Fruit fly (Drosophila melanogaster) whole organism, embryonic: ENCODE measurements around the gene pdm2.

Experiments used
- Aef1 ChIP-seq: fragments of 200-800 bp; sonication (Bioruptor generic); IDR thresholded peaks from 3 replicates; pipeline ENCODE4 v1.3.6; 2022; ENCODE audit warnings: missing biosample characterization, missing genetic modification characterization
- CG10431 ChIP-seq: fragments of 200-800 bp; sonication (Bioruptor generic); optimal IDR thresholded peaks from 3 replicates; lab custom pipeline; 2018; ENCODE audit warnings: missing biosample characterization, mild to moderate bottlenecking, missing genetic modification characterization
- CG10654 ChIP-seq: fragments of 200-800 bp; sonication (Bioruptor generic); optimal IDR thresholded peaks from 2 replicates; lab custom pipeline; 2016; ENCODE audit warnings: missing biosample characterization, missing genetic modification characterization
- CG12299 ChIP-seq: fragments of 200-800 bp; sonication (Bioruptor generic); optimal IDR thresholded peaks from 2 replicates; lab custom pipeline; 2018; ENCODE audit warnings: missing biosample characterization, mild to moderate bottlenecking, missing genetic modification characterization
- CG12659 ChIP-seq: fragments of 200-800 bp; sonication (Bioruptor generic); optimal IDR thresholded peaks from 3 replicates; lab custom pipeline; 2017; ENCODE audit warnings: mild to moderate bottlenecking, missing biosample characterization, missing genetic modification reagents, missing genetic modification characterization
- CG13894 ChIP-seq: fragments of 200-800 bp; sonication (Bioruptor generic); optimal IDR thresholded peaks from 3 replicates; lab custom pipeline; 2018; ENCODE audit warnings: missing biosample characterization, mild to moderate bottlenecking, missing genetic modification characterization, moderate library complexity
- CG14014 ChIP-seq: fragments of 200-800 bp; sonication (Bioruptor generic); IDR thresholded peaks from 2 replicates; pipeline ENCODE4 v1.3.6; 2022; ENCODE audit warnings: missing biosample characterization, missing genetic modification characterization
- CG14050 ChIP-seq: fragments of 200-800 bp; sonication (Bioruptor generic); IDR thresholded peaks from 3 replicates; pipeline ENCODE4 v1.3.6; 2022; ENCODE audit warnings: missing biosample characterization, missing genetic modification characterization
- CG14667 ChIP-seq: fragments of 200-800 bp; sonication (Bioruptor generic); IDR thresholded peaks from 2 replicates; pipeline ENCODE4 v1.3.6; 2022; ENCODE audit warnings: missing biosample characterization, missing genetic modification characterization
- CG15479 ChIP-seq: fragments of 200-800 bp; sonication (Bioruptor generic); optimal IDR thresholded peaks from 3 replicates; lab custom pipeline; 2019; ENCODE audit warnings: missing biosample characterization, mild to moderate bottlenecking, missing genetic modification characterization, moderate library complexity
- CG17359 ChIP-seq: fragments of 200-800 bp; sonication (Bioruptor generic); optimal IDR thresholded peaks from 3 replicates; lab custom pipeline; 2018; ENCODE audit warnings: missing biosample characterization, mild to moderate bottlenecking, missing genetic modification characterization, moderate library complexity
- CG18619 ChIP-seq: fragments of 200-800 bp; sonication (Bioruptor generic); optimal IDR thresholded peaks from 3 replicates; lab custom pipeline; 2017; ENCODE audit warnings: missing biosample characterization, mild to moderate bottlenecking, missing genetic modification characterization
- CG3163 ChIP-seq: fragments of 200-800 bp; sonication (Bioruptor generic); optimal IDR thresholded peaks from 3 replicates; lab custom pipeline; 2016; ENCODE audit warnings: missing biosample characterization, missing genetic modification characterization
- CG32772 ChIP-seq: fragments of 200-800 bp; sonication (Bioruptor generic); IDR thresholded peaks from 2 replicates; pipeline ENCODE4 v1.3.6; 2022; ENCODE audit warnings: missing biosample characterization, missing genetic modification characterization
- CG33213 ChIP-seq: fragments of 200-800 bp; sonication (Bioruptor generic); optimal IDR thresholded peaks from 3 replicates; lab custom pipeline; 2016; ENCODE audit warnings: missing biosample characterization, missing genetic modification characterization
- CG7271 ChIP-seq: fragments of 200-800 bp; sonication (Bioruptor generic); optimal IDR thresholded peaks from 2 replicates; lab custom pipeline; 2018; ENCODE audit warnings: missing biosample characterization, mild to moderate bottlenecking, missing genetic modification characterization, moderate library complexity
- CG8359 ChIP-seq: fragments of 200-800 bp; sonication (Bioruptor generic); optimal IDR thresholded peaks from 2 replicates; lab custom pipeline; 2017; ENCODE audit warnings: missing biosample characterization, mild to moderate bottlenecking, missing genetic modification characterization, borderline replicate concordance
- CG9609 ChIP-seq: fragments of 200-800 bp; sonication (Bioruptor generic); optimal IDR thresholded peaks from 3 replicates; lab custom pipeline; 2016; ENCODE audit warnings: missing biosample characterization, missing genetic modification characterization
- Camta ChIP-seq: fragments of 200-800 bp; sonication (Bioruptor generic); optimal IDR thresholded peaks from 2 replicates; lab custom pipeline; 2016; ENCODE audit warnings: missing biosample characterization, missing genetic modification characterization
- D ChIP-seq, 2 experiments: fragments of 200-800 bp in 1 of 2; fragments of >200 bp in 1 of 2; sonication (Bioruptor generic) in 1 of 2; optimal IDR thresholded peaks; 2 replicates in 1 of 2; 3 replicates in 1 of 2; lab custom pipeline; 2017; ENCODE audit warnings: mild to moderate bottlenecking in 1 of 2, missing biosample characterization in 1 of 2, missing genetic modification characterization in 1 of 2, missing genetic modification reagents in 1 of 2
- Dek ChIP-seq: fragments of 200-800 bp; sonication (Bioruptor generic); optimal IDR thresholded peaks from 3 replicates; lab custom pipeline; 2019; ENCODE audit warnings: missing biosample characterization, mild to moderate bottlenecking, missing genetic modification characterization, moderate library complexity
- Dref ChIP-seq: fragments of 200-800 bp; sonication (Bioruptor generic); IDR thresholded peaks from 2 replicates; pipeline ENCODE4 v1.3.6; 2022; ENCODE audit warnings: missing biosample characterization, missing genetic modification characterization
- Fer1 ChIP-seq: fragments of 200-800 bp; sonication (Bioruptor generic); optimal IDR thresholded peaks from 2 replicates; lab custom pipeline; 2017; ENCODE audit warnings: missing biosample characterization, mild to moderate bottlenecking, missing genetic modification characterization
- H15 ChIP-seq: fragments of 200-800 bp; sonication (Bioruptor generic); IDR thresholded peaks from 3 replicates; pipeline ENCODE4 v1.3.6; 2022; ENCODE audit warnings: missing biosample characterization, missing genetic modification characterization
- Lim3 ChIP-seq: fragments of 200-800 bp; sonication (Bioruptor generic); IDR thresholded peaks from 2 replicates; pipeline ENCODE4 v1.3.6; 2022; ENCODE audit warnings: missing biosample characterization, missing genetic modification characterization
- Meics ChIP-seq: fragments of 200-800 bp; sonication (Bioruptor generic); optimal IDR thresholded peaks from 2 replicates; lab custom pipeline; 2017; ENCODE audit warnings: missing biosample characterization, mild to moderate bottlenecking, missing genetic modification characterization
- NC2α ChIP-seq: fragments of 200-800 bp; sonication (Bioruptor generic); optimal IDR thresholded peaks from 2 replicates; lab custom pipeline; 2016; ENCODE audit warnings: missing biosample characterization, missing genetic modification characterization
- Neu2 ChIP-seq: fragments of 200-800 bp; sonication (Bioruptor generic); optimal IDR thresholded peaks from 3 replicates; lab custom pipeline; 2016; ENCODE audit warnings: missing biosample characterization, missing genetic modification characterization, borderline replicate concordance
- Oli ChIP-seq: fragments of 200-800 bp; sonication (Bioruptor generic); optimal IDR thresholded peaks from 2 replicates; lab custom pipeline; 2018; ENCODE audit warnings: missing biosample characterization, mild to moderate bottlenecking, missing genetic modification characterization, moderate library complexity
- Optix ChIP-seq: fragments of 200-800 bp; sonication (Bioruptor generic); IDR thresholded peaks from 3 replicates; pipeline ENCODE4 v1.3.6; 2022; ENCODE audit warnings: missing biosample characterization, missing genetic modification characterization
- Xbp1 ChIP-seq: fragments of 200-800 bp; sonication (Bioruptor generic); optimal IDR thresholded peaks from 3 replicates; lab custom pipeline; 2016; ENCODE audit warnings: missing biosample characterization, mild to moderate bottlenecking, missing genetic modification characterization
- bbx ChIP-seq: fragments of 200-800 bp; sonication (Bioruptor generic); IDR thresholded peaks from 2 replicates; pipeline ENCODE4 v1.3.6; 2022; ENCODE audit warnings: missing biosample characterization, missing genetic modification characterization; ENCODE audit not compliant: partially characterized antibody
- dimm ChIP-seq: fragments of 200-800 bp; sonication (Bioruptor generic); IDR thresholded peaks from 2 replicates; pipeline ENCODE4 v1.3.6; 2022; ENCODE audit warnings: missing biosample characterization, missing genetic modification characterization
- eve ChIP-seq, 2 experiments: fragments of >200 bp; optimal IDR thresholded peaks; 2 replicates each; lab custom pipeline; 2017; ENCODE audit warnings: missing biosample characterization in 2 of 2, missing genetic modification characterization in 2 of 2
- fru ChIP-seq: fragments of >200 bp; optimal IDR thresholded peaks from 2 replicates; lab custom pipeline; 2017
- gce ChIP-seq: fragments of 200-800 bp; sonication (Bioruptor generic); IDR thresholded peaks from 3 replicates; pipeline ENCODE4 v1.3.6; 2022; ENCODE audit warnings: missing biosample characterization, missing genetic modification characterization
- gsb-n ChIP-seq: fragments of 200-800 bp; sonication (Bioruptor generic); optimal IDR thresholded peaks from 3 replicates; lab custom pipeline; 2018; ENCODE audit warnings: missing biosample characterization, mild to moderate bottlenecking, missing genetic modification characterization
- inv ChIP-seq: fragments of 200-800 bp; sonication (Bioruptor generic); IDR thresholded peaks from 2 replicates; pipeline ENCODE4 v1.3.6; 2022; ENCODE audit warnings: missing biosample characterization, missing genetic modification characterization; ENCODE audit not compliant: partially characterized antibody
- jumu ChIP-seq: fragments of 200-800 bp; sonication (Bioruptor generic); optimal IDR thresholded peaks from 3 replicates; lab custom pipeline; 2016; ENCODE audit warnings: missing biosample characterization, missing genetic modification characterization
- klu ChIP-seq: fragments of 200-800 bp; sonication (Bioruptor generic); IDR thresholded peaks from 2 replicates; pipeline ENCODE4 v1.3.6; 2022; ENCODE audit warnings: missing biosample characterization, missing genetic modification characterization
- lab ChIP-seq: fragments of 200-800 bp; sonication (Bioruptor generic); optimal IDR thresholded peaks from 3 replicates; lab custom pipeline; 2017; ENCODE audit warnings: missing biosample characterization, missing genetic modification characterization, mild to moderate bottlenecking, moderate library complexity, missing genetic modification reagents
- lbe ChIP-seq: fragments of 200-800 bp; sonication (Bioruptor generic); optimal IDR thresholded peaks from 2 replicates; lab custom pipeline; 2016; ENCODE audit warnings: missing biosample characterization, mild to moderate bottlenecking, missing genetic modification characterization
- peb ChIP-seq: fragments of 200-800 bp; sonication (Bioruptor generic); IDR thresholded peaks from 2 replicates; pipeline ENCODE4 v1.3.6; 2022; ENCODE audit warnings: missing biosample characterization, missing genetic modification characterization
- pzg ChIP-seq: fragments of 200-800 bp; sonication (Bioruptor generic); optimal IDR thresholded peaks from 3 replicates; lab custom pipeline; 2018; ENCODE audit warnings: missing biosample characterization, mild to moderate bottlenecking, missing genetic modification characterization, moderate library complexity
- slou ChIP-seq: fragments of 200-800 bp; sonication (Bioruptor generic); optimal IDR thresholded peaks from 3 replicates; lab custom pipeline; 2016; ENCODE audit warnings: missing biosample characterization, missing genetic modification characterization
- sob ChIP-seq: fragments of 200-800 bp; sonication (Bioruptor generic); IDR thresholded peaks from 2 replicates; pipeline ENCODE4 v1.3.6; 2022; ENCODE audit warnings: missing biosample characterization, missing genetic modification characterization
- toy ChIP-seq: fragments of 200-800 bp; sonication (Bioruptor generic); IDR thresholded peaks from 2 replicates; pipeline ENCODE4 v1.3.6; 2022; ENCODE audit warnings: missing biosample characterization, missing genetic modification characterization
- ttk ChIP-seq: fragments of 200-800 bp; sonication (Bioruptor generic); IDR thresholded peaks from 2 replicates; pipeline ENCODE4 v2.1.2; 2022; ENCODE audit warnings: missing biosample characterization, missing genetic modification characterization
- tx ChIP-seq: fragments of 200-800 bp; sonication (Bioruptor generic); optimal IDR thresholded peaks from 2 replicates; lab custom pipeline; 2016; ENCODE audit warnings: missing biosample characterization, missing genetic modification characterization
- yki ChIP-seq: fragments of >200 bp; optimal IDR thresholded peaks from 3 replicates; lab custom pipeline; 2018
- zen ChIP-seq: fragments of 200-800 bp; sonication (Bioruptor generic); optimal IDR thresholded peaks from 3 replicates; lab custom pipeline; 2018; ENCODE audit warnings: missing biosample characterization, mild to moderate bottlenecking, missing genetic modification characterization, moderate library complexity

Gene pdm2

DNA sequence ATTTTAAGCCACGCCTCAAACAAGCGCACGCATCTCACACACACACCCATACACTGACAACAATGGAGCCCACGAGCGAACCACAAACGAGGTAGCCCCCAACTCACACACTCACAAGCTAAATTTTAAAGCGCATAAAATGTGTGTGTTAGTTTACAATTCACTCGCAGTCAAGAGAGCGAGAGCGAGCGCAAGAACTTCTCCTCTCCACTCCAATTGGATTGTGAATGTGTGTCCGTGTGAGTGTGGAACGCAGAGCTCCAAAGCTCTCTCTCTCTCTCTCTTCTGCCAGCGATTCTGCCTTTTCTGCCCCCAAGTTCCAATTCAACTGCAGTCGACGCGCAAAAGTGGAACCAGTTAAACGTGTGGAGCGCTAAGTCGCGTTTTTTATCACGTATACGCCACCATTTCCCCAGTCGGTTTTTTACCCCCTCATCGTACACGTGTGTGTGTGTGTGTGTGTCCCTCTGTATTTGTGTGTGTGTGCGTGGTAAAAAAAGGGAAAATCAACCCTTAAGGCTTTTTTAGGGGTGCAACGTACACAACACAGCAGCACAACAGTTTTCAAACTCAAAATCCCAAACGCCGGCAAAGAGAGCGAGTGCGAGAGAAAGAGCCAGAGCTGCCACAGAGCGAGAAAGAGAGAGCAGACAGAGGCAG, 38.8 kb upstream of the pdm2 start (continued):
- TF ChIP-seq dimm (GFP tag; lab: Robert Waterston, UW) = no peak
- no peak for TF ChIP-seq CG14050 (GFP tag; lab: Robert Waterston, UW)
- no peak for TF ChIP-seq CG12659 (GFP tag; lab: Kevin White, UChicago)
- TF ChIP-seq Neu2 = no peak
- no peak for TF ChIP-seq CG32772 (GFP tag; lab: Robert Waterston, UW)
- TF ChIP-seq bbx (GFP tag; lab: Robert Waterston, UW) = no peak
- no peak for TF ChIP-seq gce (GFP tag; lab: Robert Waterston, UW)
- no peak for TF ChIP-seq Lim3 (GFP tag; lab: Robert Waterston, UW)
- TF ChIP-seq fru = no peak
- TF ChIP-seq CG13894 (tag; lab: Kevin White, UChicago) = no peak
- TF ChIP-seq CG15479 (GFP tag; lab: Kevin White, UChicago) = peak; percentile 52
- no peak for TF ChIP-seq jumu (GFP tag; lab: Kevin White, UChicago)
- no peak for TF ChIP-seq Xbp1 (GFP tag; lab: Kevin White, UChicago)
- no peak for TF ChIP-seq zen
- no peak for TF ChIP-seq CG14667
- TF ChIP-seq CG33213 (GFP tag; lab: Kevin White, UChicago) = no peak
- TF ChIP-seq Optix (GFP tag; lab: Robert Waterston, UW) = no peak
- no peak for TF ChIP-seq CG9609 (GFP tag; lab: Kevin White, UChicago)
- no peak for TF ChIP-seq Aef1 (GFP tag; lab: Robert Waterston, UW)
- TF ChIP-seq tx = no peak
- TF ChIP-seq lab (GFP tag; lab: Kevin White, UChicago) = peak; percentile 9
- no peak for TF ChIP-seq Meics (GFP tag; lab: Kevin White, UChicago)
- TF ChIP-seq CG3163 (GFP tag; lab: Kevin White, UChicago) = peak; percentile 5
- no peak for TF ChIP-seq gsb-n (tag; lab: Kevin White, UChicago)
- TF ChIP-seq pzg (GFP tag; lab: Kevin White, UChicago) = no peak
- no peak for TF ChIP-seq slou (GFP tag; lab: Kevin White, UChicago)
- TF ChIP-seq Fer1 (GFP tag; lab: Kevin White, UChicago) = no peak
- TF ChIP-seq lbe = peak; percentile 13
- TF ChIP-seq Oli (tag; lab: Kevin White, UChicago) = no peak
- TF ChIP-seq inv (GFP tag; lab: Robert Waterston, UW) = no peak
- TF ChIP-seq ttk (GFP tag; lab: Robert Waterston, UW) = peak; percentile 35; the same call in 1 of the 2 replicates
- no peak for TF ChIP-seq CG10654 (GFP tag; lab: Kevin White, UChicago)
- no peak for TF ChIP-seq H15 (GFP tag; lab: Robert Waterston, UW)
- TF ChIP-seq yki (lab: Kevin White, UChicago) = peak; percentile 82
- no peak for TF ChIP-seq CG12299 (tag; lab: Kevin White, UChicago)
- TF ChIP-seq Dek = no peak
- TF ChIP-seq D (optimal IDR thresholded peaks at IDR 0.05; lab: Kevin White, UChicago) = no peak
- TF ChIP-seq D (GFP tag; optimal IDR thresholded peaks at IDR 0.05; lab: Kevin White, UChicago) = no peak
- TF ChIP-seq CG8359 = no peak
- no peak for TF ChIP-seq CG7271 (tag; lab: Kevin White, UChicago)
- TF ChIP-seq CG17359 (tag; lab: Kevin White, UChicago) = no peak
- no peak for TF ChIP-seq peb (GFP tag; lab: Robert Waterston, UW)
- TF ChIP-seq CG14014 (GFP tag; lab: Robert Waterston, UW) = 0 out of 2 replicates have a peak, but pooled peaks have one; percentile 5
- TF ChIP-seq Camta = no peak
- TF ChIP-seq CG18619 = no peak
- no peak for TF ChIP-seq Dref (GFP tag; lab: Robert Waterston, UW)
- no peak for TF ChIP-seq sob
- no peak for TF ChIP-seq NC2α (GFP tag; lab: Kevin White, UChicago)
- no peak for TF ChIP-seq eve (GFP tag; optimal IDR thresholded peaks at IDR 0.05; lab: Kevin White, UChicago)
- TF ChIP-seq CG10431 (GFP tag; lab: Kevin White, UChicago) = no peak
- TF ChIP-seq toy = no peak
- no peak for TF ChIP-seq klu
